Worm (Caenorhabditis elegans) whole organism, L2 larva: ENCODE results near the gene nhr-101.

Source experiments
- C34F6.9 ChIP-seq: fragments of 150-350 bp; optimal IDR thresholded peaks from 2 replicates; lab custom pipeline; 2014; ENCODE audit warnings: missing biosample characterization, missing genetic modification characterization
- F13H6.1 ChIP-seq: sonication (generic microtip); optimal IDR thresholded peaks from 2 replicates; lab custom pipeline; 2016; ENCODE audit warnings: missing genetic modification characterization, missing compliant biosample characterization
- R02D3.7 ChIP-seq: fragments of 150-350 bp; optimal IDR thresholded peaks from 2 replicates; lab custom pipeline; 2014; ENCODE audit warnings: missing biosample characterization, missing genetic modification characterization
- Y55F3AM.14 ChIP-seq: fragments of 200-800 bp; sonication (Bioruptor generic); optimal IDR thresholded peaks from 2 replicates; lab custom pipeline; 2018; ENCODE audit warnings: mild to moderate bottlenecking, missing genetic modification characterization, missing compliant biosample characterization
- ZK546.5 ChIP-seq: sonication (generic microtip); optimal IDR thresholded peaks from 2 replicates; lab custom pipeline; 2017; ENCODE audit warnings: missing biosample characterization, missing genetic modification characterization
- alr-1 ChIP-seq: fragments of 150-350 bp; optimal IDR thresholded peaks from 2 replicates; lab custom pipeline; 2014; ENCODE audit warnings: missing biosample characterization, missing genetic modification characterization
- aly-2 ChIP-seq: fragments of 150-350 bp; optimal IDR thresholded peaks from 2 replicates; lab custom pipeline; 2014; ENCODE audit warnings: missing biosample characterization, missing genetic modification characterization
- ama-1 ChIP-seq: fragments of 150-350 bp; optimal IDR thresholded peaks from 2 replicates; lab custom pipeline; 2018; ENCODE audit warnings: inconsistent platforms
- blmp-1 ChIP-seq: sonication (generic microtip); optimal IDR thresholded peaks from 2 replicates; lab custom pipeline; 2017; ENCODE audit warnings: missing genetic modification characterization, mild to moderate bottlenecking, missing compliant biosample characterization, antibody characterized with exemption, moderate library complexity; ENCODE audit not compliant: insufficient read depth
- ceh-16 ChIP-seq: fragments of 150-350 bp; optimal IDR thresholded peaks from 2 replicates; lab custom pipeline; 2014; ENCODE audit warnings: missing biosample characterization, missing genetic modification characterization
- ceh-82 ChIP-seq: fragments of 150-350 bp; optimal IDR thresholded peaks from 2 replicates; lab custom pipeline; 2014; ENCODE audit warnings: missing biosample characterization, missing genetic modification characterization
- crh-2 ChIP-seq: sonication (generic microtip); optimal IDR thresholded peaks from 2 replicates; lab custom pipeline; 2017; ENCODE audit warnings: missing biosample characterization, missing genetic modification characterization
- dmd-4 ChIP-seq: sonication (generic microtip); optimal IDR thresholded peaks from 2 replicates; lab custom pipeline; 2017; ENCODE audit warnings: missing biosample characterization, missing genetic modification characterization
- egl-27 ChIP-seq: sonication (generic microtip); optimal IDR thresholded peaks from 3 replicates; lab custom pipeline; 2017; ENCODE audit warnings: missing biosample characterization, missing genetic modification reagents, missing genetic modification characterization
- elt-1 ChIP-seq: fragments of 150-350 bp; optimal IDR thresholded peaks from 2 replicates; lab custom pipeline; 2014; ENCODE audit warnings: missing biosample characterization, missing genetic modification characterization
- elt-3 ChIP-seq: sonication (generic microtip); optimal IDR thresholded peaks from 2 replicates; lab custom pipeline; 2017; ENCODE audit warnings: missing biosample characterization, missing genetic modification characterization
- fos-1 ChIP-seq: fragments of 150-350 bp; optimal IDR thresholded peaks from 2 replicates; lab custom pipeline; 2014; ENCODE audit warnings: missing biosample characterization, missing genetic modification characterization
- gmeb-1 ChIP-seq: fragments of 150-350 bp; optimal IDR thresholded peaks from 2 replicates; lab custom pipeline; 2014; ENCODE audit warnings: missing biosample characterization, missing genetic modification characterization
- lin-11 ChIP-seq: fragments of 150-350 bp; sonication (generic microtip); optimal IDR thresholded peaks from 2 replicates; lab custom pipeline; 2014; ENCODE audit warnings: missing biosample characterization, missing genetic modification characterization, inconsistent platforms, mixed read lengths
- lin-13 ChIP-seq: fragments of 150-350 bp; optimal IDR thresholded peaks from 2 replicates; lab custom pipeline; 2014; ENCODE audit warnings: missing biosample characterization, missing genetic modification reagents, missing genetic modification characterization
- lin-39 ChIP-seq: fragments of 150-350 bp; optimal IDR thresholded peaks from 2 replicates; lab custom pipeline; 2014; ENCODE audit warnings: missing biosample characterization, missing genetic modification reagents, missing genetic modification characterization
- lsy-2 ChIP-seq, 2 experiments: fragments of 150-350 bp in 1 of 2; sonication (generic microtip) in 1 of 2; optimal IDR thresholded peaks; 2 replicates each; lab custom pipeline; 2014 to 2017; ENCODE audit warnings: missing biosample characterization in 2 of 2, missing genetic modification characterization in 2 of 2
- mab-5 ChIP-seq: fragments of 150-350 bp; optimal IDR thresholded peaks from 2 replicates; lab custom pipeline; 2014; ENCODE audit warnings: missing biosample characterization, missing genetic modification characterization
- mbf-1 ChIP-seq: sonication (generic microtip); optimal IDR thresholded peaks from 2 replicates; lab custom pipeline; 2017; ENCODE audit warnings: missing biosample characterization, missing genetic modification characterization
- mdl-1 ChIP-seq, 2 experiments: fragments of 150-350 bp in 1 of 2; sonication (generic microtip) in 1 of 2; optimal IDR thresholded peaks; 2 replicates each; lab custom pipeline; 2017; ENCODE audit warnings: missing biosample characterization in 2 of 2, missing genetic modification characterization in 2 of 2
- nhr-10 ChIP-seq: sonication (generic microtip); optimal IDR thresholded peaks from 2 replicates; lab custom pipeline; 2017; ENCODE audit warnings: missing biosample characterization, missing genetic modification characterization
- nhr-11 ChIP-seq: fragments of 150-350 bp; optimal IDR thresholded peaks from 2 replicates; lab custom pipeline; 2014; ENCODE audit warnings: missing biosample characterization, missing genetic modification characterization
- nhr-12 ChIP-seq: fragments of 150-350 bp; optimal IDR thresholded peaks from 2 replicates; lab custom pipeline; 2014; ENCODE audit warnings: missing biosample characterization, missing genetic modification characterization
- nhr-129 ChIP-seq: fragments of 150-350 bp; optimal IDR thresholded peaks from 2 replicates; lab custom pipeline; 2014; ENCODE audit warnings: missing biosample characterization, missing genetic modification characterization
- nhr-21 ChIP-seq: fragments of 150-350 bp; optimal IDR thresholded peaks from 2 replicates; lab custom pipeline; 2014; ENCODE audit warnings: missing biosample characterization, missing genetic modification characterization
- nhr-23 ChIP-seq: fragments of 150-350 bp; optimal IDR thresholded peaks from 2 replicates; lab custom pipeline; 2014; ENCODE audit warnings: missing biosample characterization, missing genetic modification reagents, missing genetic modification characterization
- nhr-237 ChIP-seq: fragments of 150-350 bp; optimal IDR thresholded peaks from 2 replicates; lab custom pipeline; 2014; ENCODE audit warnings: missing biosample characterization, missing genetic modification characterization
- nhr-25 ChIP-seq: fragments of 150-350 bp; sonication (generic microtip); optimal IDR thresholded peaks from 3 replicates; lab custom pipeline; 2014; ENCODE audit warnings: missing biosample characterization, missing genetic modification characterization
- nhr-6 ChIP-seq: fragments of 150-350 bp; optimal IDR thresholded peaks from 2 replicates; lab custom pipeline; 2014; ENCODE audit warnings: missing biosample characterization, missing genetic modification characterization
- nhr-77 ChIP-seq: fragments of 150-350 bp; optimal IDR thresholded peaks from 2 replicates; lab custom pipeline; 2014; ENCODE audit warnings: missing biosample characterization, missing genetic modification characterization
- peb-1 ChIP-seq: fragments of 150-350 bp; optimal IDR thresholded peaks from 2 replicates; lab custom pipeline; 2014; ENCODE audit warnings: missing biosample characterization, missing genetic modification characterization
- sem-4 ChIP-seq: fragments of 150-350 bp; optimal IDR thresholded peaks from 2 replicates; lab custom pipeline; 2014; ENCODE audit warnings: missing biosample characterization, missing genetic modification reagents, missing genetic modification characterization
- skn-1 ChIP-seq: sonication (generic microtip); optimal IDR thresholded peaks from 2 replicates; lab custom pipeline; 2017; ENCODE audit warnings: missing biosample characterization, missing genetic modification characterization
- sma-3 ChIP-seq: sonication (generic microtip); optimal IDR thresholded peaks from 2 replicates; lab custom pipeline; 2016; ENCODE audit warnings: missing genetic modification reagents, missing genetic modification characterization, missing compliant biosample characterization
- snpc-4 ChIP-seq: fragments of 150-350 bp; optimal IDR thresholded peaks from 2 replicates; lab custom pipeline; 2014; ENCODE audit warnings: missing biosample characterization, missing genetic modification characterization
- unc-39 ChIP-seq: fragments of 150-350 bp; optimal IDR thresholded peaks from 2 replicates; lab custom pipeline; 2014; ENCODE audit warnings: missing biosample characterization, missing genetic modification characterization
- unc-55 ChIP-seq: fragments of 150-350 bp; sonication (generic microtip); optimal IDR thresholded peaks from 3 replicates; lab custom pipeline; 2014; ENCODE audit warnings: missing biosample characterization, missing genetic modification reagents, missing genetic modification characterization
- unc-62 ChIP-seq: fragments of 150-350 bp; optimal IDR thresholded peaks from 2 replicates; lab custom pipeline; 2014; ENCODE audit warnings: missing biosample characterization, missing genetic modification reagents, missing genetic modification characterization
- zag-1 ChIP-seq: fragments of 150-350 bp; optimal IDR thresholded peaks from 2 replicates; lab custom pipeline; 2014; ENCODE audit warnings: missing biosample characterization, missing genetic modification characterization
- ztf-1 ChIP-seq: fragments of 200-800 bp; sonication (Bioruptor generic); conservative IDR thresholded peaks from 2 replicates; pipeline ENCODE4 v1.3.6; 2022; ENCODE audit warnings: missing genetic modification characterization, missing compliant biosample characterization
- ztf-11 ChIP-seq: sonication (generic microtip); optimal IDR thresholded peaks from 2 replicates; lab custom pipeline; 2017; ENCODE audit warnings: missing biosample characterization, missing genetic modification characterization
- ztf-4 ChIP-seq: fragments of 150-350 bp; optimal IDR thresholded peaks from 2 replicates; lab custom pipeline; 2014; ENCODE audit warnings: missing biosample characterization, missing genetic modification characterization

The nhr-101 gene

DNA sequence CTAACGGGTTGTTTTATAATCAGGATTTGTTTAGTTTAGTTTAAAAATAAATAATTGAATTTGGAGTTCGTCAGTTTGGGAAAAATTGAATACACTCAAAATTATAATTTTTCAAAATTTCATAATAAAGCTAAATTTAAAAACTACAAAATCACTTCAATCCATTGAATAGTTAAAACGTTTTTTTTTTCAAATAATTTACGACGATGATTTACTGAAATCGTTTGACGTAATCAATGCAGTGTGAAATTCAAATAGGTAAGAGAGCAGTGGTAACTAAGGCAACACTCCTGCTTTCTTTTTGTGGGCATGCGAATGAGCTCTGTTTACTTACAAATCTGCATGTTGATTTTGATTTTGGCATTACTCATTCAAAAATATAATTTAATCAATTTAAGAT, 25.0 kb upstream of the nhr-101 start, which contains the start of gene F38B7.10:
TSS of gene F38B7.10 (plus strand) at position 301 of the 400 bp plus-strand sequence.
- TF ChIP-seq elt-3 (no peak), C34F6.9 (tag; lab: Kevin White, UChicago) (no peak)

DNA sequence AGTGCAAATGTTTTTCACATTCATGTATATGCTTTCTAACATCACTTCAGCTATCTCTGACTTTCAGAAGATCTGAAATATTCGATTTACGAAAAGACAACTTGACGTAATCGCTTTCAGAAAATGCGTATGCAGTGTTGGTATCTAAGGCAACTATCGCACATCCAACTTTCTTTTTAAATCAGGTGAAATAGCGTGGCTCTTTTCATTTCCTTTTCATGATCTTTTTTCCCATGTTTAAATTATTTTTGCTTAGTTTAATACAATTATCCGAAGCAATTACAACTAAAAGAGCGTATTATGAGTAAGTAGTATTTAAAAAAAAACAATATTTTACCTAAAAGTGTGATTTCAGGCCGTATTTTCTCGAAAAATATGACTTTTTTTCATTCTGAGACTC, 23.5 kb upstream of the nhr-101 start, which contains the start of gene F38B7.11:
TSS of gene F38B7.11 (plus strand) at position 301 of the 400 bp plus-strand sequence.
- TF ChIP-seq aly-2 (tag; lab: Kevin White, UChicago) (no peak), R02D3.7 (tag; lab: Kevin White, UChicago) (no peak), mdl-1 (tag; optimal IDR thresholded peaks at IDR 0.05; lab: Kevin White, UChicago) (no peak), lin-13 (no peak), unc-39 (tag; lab: Kevin White, UChicago) (no peak), ztf-1 (GFP tag; lab: Robert Waterston, UW) (no peak), sma-3 (GFP tag; lab: Kevin White, UChicago) (no peak), crh-2 (tag; lab: Kevin White, UChicago) (no peak), alr-1 (tag; lab: Kevin White, UChicago) (no peak), fos-1 (tag; lab: Kevin White, UChicago) (no peak), ztf-4 (tag; lab: Kevin White, UChicago) (no peak), nhr-11 (tag; lab: Kevin White, UChicago) (no peak), lin-39 (tag; lab: Kevin White, UChicago) (no peak)

DNA sequence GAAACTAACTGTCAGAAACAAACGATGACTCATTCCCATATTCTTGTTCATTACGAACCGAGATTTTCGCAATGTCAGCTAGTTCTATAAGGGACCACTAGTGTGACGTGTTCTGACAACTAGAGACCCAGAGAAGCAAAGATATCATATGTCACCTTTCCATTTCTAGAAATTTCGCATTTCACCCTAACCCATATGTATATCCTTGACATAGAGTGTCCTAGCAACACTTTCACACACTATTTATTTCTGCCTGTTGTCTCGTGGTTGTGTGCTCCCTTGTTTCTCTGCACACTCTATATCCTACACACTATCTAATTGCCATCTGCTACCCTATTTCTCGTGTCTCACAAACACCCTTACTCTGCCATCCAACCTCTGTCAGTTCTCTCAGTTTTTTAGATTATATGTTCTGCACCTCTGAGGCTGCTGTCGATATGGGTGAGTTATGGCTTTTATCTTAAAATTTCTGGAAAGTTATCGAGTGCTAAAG, 21.3 kb upstream of the nhr-101 start, which contains the start of the genes F38B7.17 and F38B7.3:
TSS of gene F38B7.17 (minus strand) at position 51 of the 493 bp plus-strand sequence.
TSS of gene F38B7.3 (plus strand) at position 194 of the 493 bp plus-strand sequence.
- TF ChIP-seq blmp-1 (tag; lab: Kevin White, UChicago) (peak; percentile 77), Y55F3AM.14 (no peak), nhr-25 (tag; lab: Kevin White, UChicago) (peak; percentile 78), lsy-2 (tag; optimal IDR thresholded peaks at IDR 0.05; lab: Kevin White, UChicago) (peak in 1 of 2 experiments; percentile 70), mab-5 (no peak), peb-1 (tag; lab: Kevin White, UChicago) (no peak), lin-13 (peak; percentile 38), dmd-4 (tag; lab: Kevin White, UChicago) (no peak), lin-39 (tag; lab: Kevin White, UChicago) (no peak), crh-2 (tag; lab: Kevin White, UChicago) (peak; percentile 69), ztf-1 (GFP tag; lab: Robert Waterston, UW) (no peak), nhr-11 (tag; lab: Kevin White, UChicago) (no peak), nhr-237 (tag; lab: Kevin White, UChicago) (no peak), nhr-23 (tag; lab: Kevin White, UChicago) (no peak), elt-1 (tag; lab: Kevin White, UChicago) (no peak), fos-1 (tag; lab: Kevin White, UChicago) (peak; percentile 56), alr-1 (tag; lab: Kevin White, UChicago) (no peak), nhr-129 (tag; lab: Kevin White, UChicago) (peak; percentile 85), nhr-12 (tag; lab: Kevin White, UChicago) (no peak), F13H6.1 (tag; lab: Kevin White, UChicago) (peak; percentile 64), aly-2 (tag; lab: Kevin White, UChicago) (no peak), ceh-82 (tag; lab: Kevin White, UChicago) (no peak), nhr-10 (no peak), mdl-1 (tag; optimal IDR thresholded peaks at IDR 0.05; lab: Kevin White, UChicago) (peak; percentile 69 to 81), ZK546.5 (no peak), snpc-4 (no peak), nhr-6 (tag; lab: Kevin White, UChicago) (peak; percentile 50), ceh-16 (no peak), elt-3 (no peak), sma-3 (GFP tag; lab: Kevin White, UChicago) (no peak), unc-55 (GFP tag; lab: Kevin White, UChicago) (peak; percentile 44), mbf-1 (tag; lab: Kevin White, UChicago) (no peak), skn-1 (tag; lab: Kevin White, UChicago) (no peak), R02D3.7 (tag; lab: Kevin White, UChicago) (no peak), nhr-21 (tag; lab: Kevin White, UChicago) (peak; percentile 64), ztf-4 (tag; lab: Kevin White, UChicago) (peak; percentile 37), unc-62 (GFP tag; lab: Kevin White, UChicago) (no peak), unc-39 (tag; lab: Kevin White, UChicago) (no peak), gmeb-1 (tag; lab: Kevin White, UChicago) (no peak), nhr-77 (tag; lab: Kevin White, UChicago) (no peak), ama-1 (lab: Kevin White, UChicago) (peak; percentile 79), ztf-11 (tag; lab: Kevin White, UChicago) (no peak), lin-11 (tag; lab: Kevin White, UChicago) (no peak), egl-27 (tag; lab: Kevin White, UChicago) (no peak), C34F6.9 (tag; lab: Kevin White, UChicago) (peak; percentile 89), zag-1 (tag; lab: Kevin White, UChicago) (no peak), sem-4 (no peak)
